Fruit fly (Drosophila melanogaster) whole organism, embryonic: ENCODE measurements around the gene NaPi-III.
A peak's percentile ranks its signal among the peaks of the same experiment; 100 is the strongest.

Source experiments
- Asciz ChIP-seq: fragments of 200-800 bp; sonication (Bioruptor generic); optimal IDR thresholded peaks from 2 replicates; lab custom pipeline; 2017; ENCODE audit warnings: missing biosample characterization, mild to moderate bottlenecking, missing genetic modification characterization, missing genetic modification reagents
- B-H2 ChIP-seq: fragments of 200-800 bp; sonication (Bioruptor generic); optimal IDR thresholded peaks from 2 replicates; lab custom pipeline; 2018; ENCODE audit warnings: missing biosample characterization, mild to moderate bottlenecking, missing genetic modification characterization
- CG10267 ChIP-seq: fragments of 200-800 bp; sonication (Bioruptor generic); optimal IDR thresholded peaks from 2 replicates; lab custom pipeline; 2018; ENCODE audit warnings: missing biosample characterization, mild to moderate bottlenecking, missing genetic modification characterization, moderate library complexity
- CG10959 ChIP-seq: fragments of 200-800 bp; sonication (Bioruptor generic); IDR thresholded peaks from 2 replicates; pipeline ENCODE4 v1.3.6; 2022; ENCODE audit warnings: missing biosample characterization, missing genetic modification characterization
- CG10979 ChIP-seq: fragments of 200-800 bp; sonication (Bioruptor generic); optimal IDR thresholded peaks from 2 replicates; lab custom pipeline; 2018; ENCODE audit warnings: missing biosample characterization, mild to moderate bottlenecking, missing genetic modification characterization, moderate library complexity
- CG11456 ChIP-seq: fragments of 200-800 bp; sonication (Bioruptor generic); IDR thresholded peaks from 3 replicates; pipeline ENCODE4 v1.3.6; 2022; ENCODE audit warnings: missing biosample characterization, missing genetic modification characterization
- CG12155 ChIP-seq: fragments of 200-800 bp; sonication (Bioruptor generic); optimal IDR thresholded peaks from 3 replicates; lab custom pipeline; 2016; ENCODE audit warnings: missing biosample characterization, missing genetic modification characterization
- CG12744 ChIP-seq: fragments of 200-800 bp; sonication (Bioruptor generic); optimal IDR thresholded peaks from 2 replicates; lab custom pipeline; 2016; ENCODE audit warnings: missing biosample characterization, missing genetic modification characterization
- CG14441 ChIP-seq: fragments of 200-800 bp; sonication (Bioruptor generic); IDR thresholded peaks from 2 replicates; pipeline ENCODE4 v1.3.6; 2022; ENCODE audit warnings: missing biosample characterization, missing genetic modification characterization
- CG1529 ChIP-seq: fragments of 200-800 bp; sonication (Bioruptor generic); optimal IDR thresholded peaks from 3 replicates; lab custom pipeline; 2018; ENCODE audit warnings: missing biosample characterization, missing genetic modification characterization
- CG1603 ChIP-seq: fragments of 200-800 bp; sonication (Bioruptor generic); optimal IDR thresholded peaks from 2 replicates; lab custom pipeline; 2019; ENCODE audit warnings: missing biosample characterization, mild to moderate bottlenecking, missing genetic modification characterization, moderate library complexity
- CG17829 ChIP-seq: fragments of 200-800 bp; optimal IDR thresholded peaks from 2 replicates; lab custom pipeline; 2019; ENCODE audit warnings: missing biosample characterization, mild to moderate bottlenecking, missing genetic modification characterization, moderate library complexity
- CG2129 ChIP-seq: fragments of 200-800 bp; sonication (Bioruptor generic); IDR thresholded peaks from 2 replicates; pipeline ENCODE4 v1.3.6; 2022; ENCODE audit warnings: missing biosample characterization, missing genetic modification characterization; ENCODE audit not compliant: partially characterized antibody
- CG3726 ChIP-seq: fragments of 200-800 bp; sonication (Bioruptor generic); IDR thresholded peaks from 3 replicates; pipeline ENCODE4, ENCODE4 v1.3.6; 2022; ENCODE audit warnings: missing biosample characterization, missing genetic modification characterization
- CG3995 ChIP-seq: fragments of 200-800 bp; sonication (Bioruptor generic); optimal IDR thresholded peaks from 3 replicates; lab custom pipeline; 2016; ENCODE audit warnings: missing biosample characterization, missing genetic modification characterization
- CG4424 ChIP-seq: fragments of 200-800 bp; sonication (Bioruptor generic); optimal IDR thresholded peaks from 3 replicates; lab custom pipeline; 2016; ENCODE audit warnings: missing biosample characterization, missing genetic modification characterization
- CG4820 ChIP-seq: fragments of 200-800 bp; sonication (Bioruptor generic); optimal IDR thresholded peaks from 3 replicates; lab custom pipeline; 2016; ENCODE audit warnings: missing biosample characterization, missing genetic modification characterization
- CG5953 ChIP-seq: fragments of 200-800 bp; sonication (Bioruptor generic); IDR thresholded peaks from 2 replicates; pipeline ENCODE4 v1.3.6; 2022; ENCODE audit warnings: missing biosample characterization, missing genetic modification characterization
- CG6854 ChIP-seq: fragments of 200-800 bp; sonication (Bioruptor generic); optimal IDR thresholded peaks from 3 replicates; lab custom pipeline; 2017; ENCODE audit warnings: missing biosample characterization, mild to moderate bottlenecking, missing genetic modification characterization
- Hr78 ChIP-seq, 2 experiments: fragments of 200-800 bp in 1 of 2; fragments of >200 bp in 1 of 2; sonication (Bioruptor generic) in 1 of 2; optimal IDR thresholded peaks; 2 replicates each; lab custom pipeline; 2017 to 2019; ENCODE audit warnings: missing biosample characterization in 2 of 2, missing genetic modification characterization in 2 of 2, mild to moderate bottlenecking in 1 of 2, moderate library complexity in 1 of 2
- Lhr ChIP-seq: fragments of 200-800 bp; sonication (Bioruptor generic); optimal IDR thresholded peaks from 3 replicates; lab custom pipeline; 2017; ENCODE audit warnings: mild to moderate bottlenecking, missing biosample characterization, missing genetic modification reagents, missing genetic modification characterization
- Myb ChIP-seq: fragments of 200-800 bp; sonication (Bioruptor generic); optimal IDR thresholded peaks from 2 replicates; lab custom pipeline; 2016; ENCODE audit warnings: missing biosample characterization, missing genetic modification characterization
- Neu2 ChIP-seq: fragments of 200-800 bp; sonication (Bioruptor generic); optimal IDR thresholded peaks from 3 replicates; lab custom pipeline; 2016; ENCODE audit warnings: missing biosample characterization, missing genetic modification characterization, borderline replicate concordance
- Scr ChIP-seq: fragments of 200-800 bp; sonication (Bioruptor generic); IDR thresholded peaks from 2 replicates; pipeline ENCODE4 v1.3.6; 2022; ENCODE audit warnings: missing biosample characterization, missing genetic modification characterization; ENCODE audit not compliant: partially characterized antibody
- Side ChIP-seq: fragments of 200-800 bp; sonication (Bioruptor generic); optimal IDR thresholded peaks from 2 replicates; lab custom pipeline; 2016; ENCODE audit warnings: missing biosample characterization, missing genetic modification characterization
- Six4 ChIP-seq: fragments of 200-800 bp; sonication (Bioruptor generic); optimal IDR thresholded peaks from 2 replicates; lab custom pipeline; 2016; ENCODE audit warnings: missing biosample characterization, missing genetic modification characterization
- Xbp1 ChIP-seq: fragments of 200-800 bp; sonication (Bioruptor generic); optimal IDR thresholded peaks from 3 replicates; lab custom pipeline; 2016; ENCODE audit warnings: missing biosample characterization, mild to moderate bottlenecking, missing genetic modification characterization
- Xrp1 ChIP-seq: fragments of 200-800 bp; sonication (Bioruptor generic); IDR thresholded peaks from 2 replicates; pipeline ENCODE4 v1.3.6; 2022; ENCODE audit warnings: missing biosample characterization, missing genetic modification characterization
- ash1 ChIP-seq: fragments of 200-800 bp; sonication (Bioruptor generic); optimal IDR thresholded peaks from 2 replicates; lab custom pipeline; 2018; ENCODE audit warnings: missing biosample characterization, mild to moderate bottlenecking, missing genetic modification characterization
- chinmo ChIP-seq: fragments of 200-800 bp; sonication (Bioruptor generic); IDR thresholded peaks from 4 replicates; pipeline ENCODE4 v1.3.6; 2022; ENCODE audit warnings: missing biosample characterization, missing genetic modification characterization; ENCODE audit not compliant: partially characterized antibody
- crc ChIP-seq: fragments of 200-800 bp; sonication (Bioruptor generic); optimal IDR thresholded peaks from 2 replicates; lab custom pipeline; 2016; ENCODE audit warnings: missing biosample characterization, missing genetic modification characterization
- crp ChIP-seq, 2 experiments: fragments of 200-800 bp; sonication (Bioruptor generic); optimal IDR thresholded peaks; 2 replicates in 1 of 2; 3 replicates in 1 of 2; lab custom pipeline; 2017; ENCODE audit warnings: missing biosample characterization in 2 of 2, missing genetic modification characterization in 2 of 2, mild to moderate bottlenecking in 1 of 2, moderate library complexity in 1 of 2
- cwo ChIP-seq: fragments of 200-800 bp; sonication (Bioruptor generic); optimal IDR thresholded peaks from 3 replicates; lab custom pipeline; 2017; ENCODE audit warnings: missing biosample characterization, missing genetic modification characterization, mild to moderate bottlenecking, moderate library complexity, missing genetic modification reagents
- danr ChIP-seq: fragments of 200-800 bp; sonication (Bioruptor generic); IDR thresholded peaks from 2 replicates; pipeline ENCODE4 v1.3.6; 2022; ENCODE audit warnings: missing biosample characterization, missing genetic modification characterization
- dmrt11E ChIP-seq: fragments of 200-800 bp; sonication (Bioruptor generic); optimal IDR thresholded peaks from 3 replicates; lab custom pipeline; 2018; ENCODE audit warnings: missing biosample characterization, mild to moderate bottlenecking, missing genetic modification characterization, moderate library complexity
- en ChIP-seq: fragments of 200-800 bp; sonication (Bioruptor generic); optimal IDR thresholded peaks from 2 replicates; lab custom pipeline; 2016; ENCODE audit warnings: missing biosample characterization, missing genetic modification characterization
- eyg ChIP-seq: fragments of 200-800 bp; sonication (Bioruptor generic); optimal IDR thresholded peaks from 3 replicates; lab custom pipeline; 2016; ENCODE audit warnings: missing biosample characterization, missing genetic modification characterization
- fd3F ChIP-seq: fragments of 200-800 bp; sonication (Bioruptor generic); optimal IDR thresholded peaks from 2 replicates; lab custom pipeline; 2018; ENCODE audit warnings: missing biosample characterization, mild to moderate bottlenecking, missing genetic modification characterization, moderate library complexity
- fru ChIP-seq: fragments of >200 bp; optimal IDR thresholded peaks from 2 replicates; lab custom pipeline; 2017
- ftz-f1 ChIP-seq: fragments of 200-800 bp; sonication (Bioruptor generic); optimal IDR thresholded peaks from 2 replicates; lab custom pipeline; 2016; ENCODE audit warnings: missing biosample characterization, missing genetic modification characterization
- jing ChIP-seq: fragments of 200-800 bp; sonication (Bioruptor generic); optimal IDR thresholded peaks from 2 replicates; lab custom pipeline; 2018; ENCODE audit warnings: missing biosample characterization, mild to moderate bottlenecking, missing genetic modification characterization
- klu ChIP-seq: fragments of 200-800 bp; sonication (Bioruptor generic); IDR thresholded peaks from 2 replicates; pipeline ENCODE4 v1.3.6; 2022; ENCODE audit warnings: missing biosample characterization, missing genetic modification characterization
- mirr ChIP-seq: fragments of 200-800 bp; sonication (Bioruptor generic); optimal IDR thresholded peaks from 3 replicates; lab custom pipeline; 2018; ENCODE audit warnings: missing biosample characterization, mild to moderate bottlenecking, missing genetic modification characterization
- org-1 ChIP-seq: fragments of 200-800 bp; sonication (Bioruptor generic); optimal IDR thresholded peaks from 2 replicates; lab custom pipeline; 2017; ENCODE audit warnings: missing biosample characterization, missing genetic modification characterization
- p53 ChIP-seq: fragments of 200-800 bp; sonication (Bioruptor generic); optimal IDR thresholded peaks from 2 replicates; lab custom pipeline; 2016; ENCODE audit warnings: missing biosample characterization, missing genetic modification characterization
- pum ChIP-seq: fragments of 200-800 bp; sonication (Bioruptor generic); optimal IDR thresholded peaks from 2 replicates; lab custom pipeline; 2016; ENCODE audit warnings: missing biosample characterization, missing genetic modification characterization
- repo ChIP-seq: fragments of 200-800 bp; sonication (Bioruptor generic); optimal IDR thresholded peaks from 2 replicates; lab custom pipeline; 2016; ENCODE audit warnings: missing biosample characterization, missing genetic modification characterization
- wdn ChIP-seq: fragments of 200-800 bp; sonication (Bioruptor generic); IDR thresholded peaks from 2 replicates; pipeline ENCODE4 v1.3.6; 2022; ENCODE audit warnings: missing biosample characterization, missing genetic modification characterization
- wor ChIP-seq: fragments of 200-800 bp; sonication (Bioruptor generic); IDR thresholded peaks from 2 replicates; pipeline ENCODE4 v1.3.6; 2022; ENCODE audit warnings: missing biosample characterization, missing genetic modification characterization

Gene NaPi-III

DNA sequence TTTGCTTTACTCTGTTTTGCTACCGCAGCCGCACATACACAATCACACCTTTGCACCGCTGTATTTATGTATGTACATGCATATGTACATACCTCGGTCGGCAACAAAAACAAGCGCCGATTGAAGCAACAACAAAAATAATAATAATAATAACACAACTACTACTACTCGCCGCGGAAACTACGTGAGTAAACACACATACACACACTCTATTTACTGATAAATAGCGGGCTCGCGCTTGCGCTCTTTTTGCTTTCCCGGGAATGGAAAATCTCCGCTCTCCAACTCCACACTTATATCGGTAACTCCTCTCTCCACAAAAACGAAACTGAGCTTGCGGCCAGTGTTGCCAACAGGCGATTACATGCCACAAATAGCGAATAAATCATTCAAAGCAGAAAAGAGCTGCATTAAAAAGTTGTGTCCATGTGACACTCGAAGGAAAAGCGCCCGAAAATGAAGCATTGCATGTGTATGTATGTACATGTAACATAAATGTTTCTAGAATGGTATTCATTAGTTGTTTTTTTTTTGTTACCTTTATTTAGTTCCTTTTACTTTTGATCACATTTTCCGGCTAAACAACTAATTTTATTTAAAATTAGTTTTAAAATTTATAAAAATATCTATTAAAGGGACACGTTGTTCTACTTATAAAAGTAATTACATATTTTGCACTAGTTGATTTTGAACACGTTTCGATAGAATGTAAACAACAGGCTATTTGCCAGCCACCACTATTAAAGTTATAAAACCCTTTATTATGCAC is 4.3 kb upstream of the NaPi-III start (continued):
- peak; percentile 55 for TF ChIP-seq cwo (GFP tag; lab: Kevin White, UChicago)
- peak; percentile 50 for TF ChIP-seq CG17829
- peak; percentile 19 for TF ChIP-seq ftz-f1 (GFP tag; lab: Kevin White, UChicago)
- TF ChIP-seq Six4 = no peak
- TF ChIP-seq dmrt11E (tag; lab: Kevin White, UChicago) = peak; percentile 44
- peak; percentile 51; the same call in 1 of the 2 replicates for TF ChIP-seq wdn (GFP tag; lab: Robert Waterston, UW)
- peak; percentile 37 for TF ChIP-seq Myb
- TF ChIP-seq CG12744 (GFP tag; lab: Kevin White, UChicago) = peak; percentile 69
- no peak for TF ChIP-seq Hr78 (GFP tag; optimal IDR thresholded peaks at IDR 0.05; lab: Kevin White, UChicago)
- TF ChIP-seq jing (GFP tag; lab: Kevin White, UChicago) = no peak
- peak; percentile 72 for TF ChIP-seq CG1529
- TF ChIP-seq org-1 = peak; percentile 75
- TF ChIP-seq Scr = no peak
- TF ChIP-seq ash1 (GFP tag; lab: Kevin White, UChicago) = peak; percentile 79
- TF ChIP-seq CG1603 (tag; lab: Kevin White, UChicago) = peak; percentile 64
- peak; percentile 61 for TF ChIP-seq CG12155 (GFP tag; lab: Kevin White, UChicago)
- peak; percentile 12 for TF ChIP-seq CG4424 (GFP tag; lab: Kevin White, UChicago)
- TF ChIP-seq CG2129 = no peak
- peak; percentile 53; the same call in 1 of the 2 replicates for TF ChIP-seq CG14441 (GFP tag; lab: Robert Waterston, UW)
- TF ChIP-seq mirr (GFP tag; lab: Kevin White, UChicago) = peak; percentile 96
- no peak for TF ChIP-seq fru (lab: Kevin White, UChicago)
- TF ChIP-seq fd3F = peak; percentile 61
- TF ChIP-seq Xrp1 (GFP tag; lab: Robert Waterston, UW) = peak; percentile 86
- TF ChIP-seq CG3995 (GFP tag; lab: Kevin White, UChicago) = no peak
- no peak for TF ChIP-seq wor (GFP tag; lab: Robert Waterston, UW)
- peak; percentile 84 for TF ChIP-seq Asciz
- peak; percentile 25 for TF ChIP-seq CG10267 (tag; lab: Kevin White, UChicago)
- TF ChIP-seq en = peak; percentile 47
- peak; percentile 80 for TF ChIP-seq Side (GFP tag; lab: Kevin White, UChicago)
- TF ChIP-seq CG10979 (tag; lab: Kevin White, UChicago) = peak; percentile 26
- TF ChIP-seq crp (GFP tag; optimal IDR thresholded peaks at IDR 0.05; lab: Kevin White, UChicago) = peak in 1 of 2 experiments; percentile 32
- TF ChIP-seq klu (GFP tag; lab: Robert Waterston, UW) = no peak
- TF ChIP-seq Xbp1 (GFP tag; lab: Kevin White, UChicago) = peak; percentile 11
- TF ChIP-seq repo (GFP tag; lab: Kevin White, UChicago) = peak; percentile 49
- peak; percentile 81; the same call in 2 of the 3 replicates for TF ChIP-seq CG11456 (GFP tag; lab: Robert Waterston, UW)
- peak; percentile 64 for TF ChIP-seq crc (GFP tag; lab: Kevin White, UChicago)
- TF ChIP-seq danr = peak; percentile 20; the same call in 1 of the 2 replicates
- TF ChIP-seq CG3726 (GFP tag; lab: Robert Waterston, UW) = no peak
- TF ChIP-seq chinmo = peak; percentile 98
- no peak for TF ChIP-seq CG10959
- TF ChIP-seq Lhr (GFP tag; lab: Kevin White, UChicago) = peak; percentile 37
- peak; percentile 64 for TF ChIP-seq p53 (GFP tag; lab: Kevin White, UChicago)
- TF ChIP-seq CG6854 = peak; percentile 71
- peak; percentile 92 for TF ChIP-seq B-H2
- TF ChIP-seq CG5953 (GFP tag; lab: Robert Waterston, UW) = peak; percentile 49
- TF ChIP-seq eyg (GFP tag; lab: Kevin White, UChicago) = peak; percentile 33
- peak; percentile 40 for TF ChIP-seq pum (GFP tag; lab: Kevin White, UChicago)
- no peak for TF ChIP-seq Neu2 (GFP tag; lab: Kevin White, UChicago)
- no peak for TF ChIP-seq CG4820
